Fruit fly (Drosophila melanogaster) whole organism, embryonic: ENCODE results near the gene wge.

Source experiments
- Asciz ChIP-seq: fragments of 200-800 bp; sonication (Bioruptor generic); optimal IDR thresholded peaks from 2 replicates; lab custom pipeline; 2017; ENCODE audit warnings: missing biosample characterization, mild to moderate bottlenecking, missing genetic modification characterization, missing genetic modification reagents
- Awh ChIP-seq: fragments of 200-800 bp; sonication (Bioruptor generic); IDR thresholded peaks from 2 replicates; pipeline ENCODE4, ENCODE4 v1.3.6; 2022; ENCODE audit warnings: missing biosample characterization, missing genetic modification characterization
- B-H2 ChIP-seq: fragments of 200-800 bp; sonication (Bioruptor generic); optimal IDR thresholded peaks from 2 replicates; lab custom pipeline; 2018; ENCODE audit warnings: missing biosample characterization, mild to moderate bottlenecking, missing genetic modification characterization
- CG10654 ChIP-seq: fragments of 200-800 bp; sonication (Bioruptor generic); optimal IDR thresholded peaks from 2 replicates; lab custom pipeline; 2016; ENCODE audit warnings: missing biosample characterization, missing genetic modification characterization
- CG11247 ChIP-seq: fragments of 200-800 bp; sonication (Bioruptor generic); IDR thresholded peaks from 2 replicates; pipeline ENCODE4 v1.3.6; 2022; ENCODE audit warnings: missing biosample characterization, missing genetic modification characterization
- CG12071 ChIP-seq: fragments of 200-800 bp; sonication (Bioruptor generic); optimal IDR thresholded peaks from 3 replicates; lab custom pipeline; 2018; ENCODE audit warnings: missing biosample characterization, mild to moderate bottlenecking, missing genetic modification characterization
- CG12769 ChIP-seq: fragments of 200-800 bp; sonication (Bioruptor generic); optimal IDR thresholded peaks from 2 replicates; lab custom pipeline; 2019; ENCODE audit warnings: missing biosample characterization, mild to moderate bottlenecking, missing genetic modification characterization, moderate library complexity
- CG13424 ChIP-seq: fragments of 200-800 bp; sonication (Bioruptor generic); optimal IDR thresholded peaks from 2 replicates; lab custom pipeline; 2019; ENCODE audit warnings: missing biosample characterization, mild to moderate bottlenecking, missing genetic modification characterization, moderate library complexity
- CG14667 ChIP-seq: fragments of 200-800 bp; sonication (Bioruptor generic); IDR thresholded peaks from 2 replicates; pipeline ENCODE4 v1.3.6; 2022; ENCODE audit warnings: missing biosample characterization, missing genetic modification characterization
- CG15073 ChIP-seq: fragments of 200-800 bp; sonication (Bioruptor generic); optimal IDR thresholded peaks from 2 replicates; lab custom pipeline; 2016; ENCODE audit warnings: missing biosample characterization, missing genetic modification characterization
- CG1529 ChIP-seq: fragments of 200-800 bp; sonication (Bioruptor generic); optimal IDR thresholded peaks from 3 replicates; lab custom pipeline; 2018; ENCODE audit warnings: missing biosample characterization, missing genetic modification characterization
- CG15514 ChIP-seq: fragments of 200-800 bp; sonication (Bioruptor generic); optimal IDR thresholded peaks from 3 replicates; lab custom pipeline; 2017; ENCODE audit warnings: missing biosample characterization, missing genetic modification characterization, mild to moderate bottlenecking, moderate library complexity, missing genetic modification reagents
- CG1647 ChIP-seq: fragments of 200-800 bp; sonication (Bioruptor generic); optimal IDR thresholded peaks from 3 replicates; lab custom pipeline; 2016; ENCODE audit warnings: missing biosample characterization, missing genetic modification characterization
- CG16863 ChIP-seq: fragments of 200-800 bp; sonication (Bioruptor generic); optimal IDR thresholded peaks from 3 replicates; lab custom pipeline; 2016; ENCODE audit warnings: missing biosample characterization, missing genetic modification characterization
- CG18764 ChIP-seq: fragments of 200-800 bp; sonication (Bioruptor generic); optimal IDR thresholded peaks from 3 replicates; lab custom pipeline; 2016; ENCODE audit warnings: missing biosample characterization, missing genetic modification characterization
- CG2199 ChIP-seq: fragments of 200-800 bp; sonication (Bioruptor generic); IDR thresholded peaks from 3 replicates; pipeline ENCODE4 v1.3.6; 2022; ENCODE audit warnings: missing biosample characterization, missing genetic modification characterization
- CG30431 ChIP-seq: fragments of 200-800 bp; sonication (Bioruptor generic); optimal IDR thresholded peaks from 2 replicates; lab custom pipeline; 2017; ENCODE audit warnings: missing biosample characterization, missing genetic modification characterization
- CG31441 ChIP-seq: fragments of 200-800 bp; sonication (Bioruptor generic); IDR thresholded peaks from 2 replicates; pipeline ENCODE4 v1.3.6; 2022; ENCODE audit warnings: missing biosample characterization, missing genetic modification characterization
- CG6254 ChIP-seq: fragments of 200-800 bp; sonication (Bioruptor generic); optimal IDR thresholded peaks from 3 replicates; lab custom pipeline; 2017; ENCODE audit warnings: mild to moderate bottlenecking, missing biosample characterization, missing genetic modification reagents, missing genetic modification characterization
- CG6791 ChIP-seq: fragments of 200-800 bp; sonication (Bioruptor generic); IDR thresholded peaks from 3 replicates; pipeline ENCODE4 v1.3.6; 2022; ENCODE audit warnings: missing biosample characterization, missing genetic modification characterization; ENCODE audit not compliant: partially characterized antibody
- CG8478 ChIP-seq: fragments of >200 bp; optimal IDR thresholded peaks from 2 replicates; lab custom pipeline; 2018
- D ChIP-seq, 2 experiments: fragments of 200-800 bp in 1 of 2; fragments of >200 bp in 1 of 2; sonication (Bioruptor generic) in 1 of 2; optimal IDR thresholded peaks; 2 replicates in 1 of 2; 3 replicates in 1 of 2; lab custom pipeline; 2017; ENCODE audit warnings: mild to moderate bottlenecking in 1 of 2, missing biosample characterization in 1 of 2, missing genetic modification characterization in 1 of 2, missing genetic modification reagents in 1 of 2
- Dad ChIP-seq: fragments of 200-800 bp; sonication (Bioruptor generic); optimal IDR thresholded peaks from 3 replicates; lab custom pipeline; 2016; ENCODE audit warnings: missing biosample characterization, missing genetic modification characterization
- Deaf1 ChIP-seq: fragments of 200-800 bp; optimal IDR thresholded peaks from 3 replicates; lab custom pipeline; 2019; ENCODE audit warnings: missing biosample characterization, mild to moderate bottlenecking, missing genetic modification characterization, moderate library complexity
- Dip3 ChIP-seq: fragments of 200-800 bp; sonication (Bioruptor generic); optimal IDR thresholded peaks from 3 replicates; lab custom pipeline; 2016; ENCODE audit warnings: missing biosample characterization, missing genetic modification characterization
- Fer1 ChIP-seq: fragments of 200-800 bp; sonication (Bioruptor generic); optimal IDR thresholded peaks from 2 replicates; lab custom pipeline; 2017; ENCODE audit warnings: missing biosample characterization, mild to moderate bottlenecking, missing genetic modification characterization
- MTF-1 ChIP-seq: fragments of 200-800 bp; sonication (Bioruptor generic); optimal IDR thresholded peaks from 2 replicates; lab custom pipeline; 2018; ENCODE audit warnings: missing biosample characterization, mild to moderate bottlenecking, missing genetic modification characterization, borderline replicate concordance
- Myb ChIP-seq: fragments of 200-800 bp; sonication (Bioruptor generic); optimal IDR thresholded peaks from 2 replicates; lab custom pipeline; 2016; ENCODE audit warnings: missing biosample characterization, missing genetic modification characterization
- Poxn ChIP-seq: fragments of 200-800 bp; sonication (Bioruptor generic); IDR thresholded peaks from 2 replicates; pipeline ENCODE4 v1.3.6; 2022; ENCODE audit warnings: missing biosample characterization, missing genetic modification characterization
- Rfx ChIP-seq: fragments of 200-800 bp; sonication (Bioruptor generic); IDR thresholded peaks from 2 replicates; pipeline ENCODE4 v1.3.6; 2022; ENCODE audit warnings: missing biosample characterization, missing genetic modification characterization
- Sox100B ChIP-seq: fragments of 200-800 bp; sonication (Bioruptor generic); optimal IDR thresholded peaks from 3 replicates; lab custom pipeline; 2018; ENCODE audit warnings: missing biosample characterization, mild to moderate bottlenecking, missing genetic modification characterization
- chinmo ChIP-seq: fragments of 200-800 bp; sonication (Bioruptor generic); IDR thresholded peaks from 4 replicates; pipeline ENCODE4 v1.3.6; 2022; ENCODE audit warnings: missing biosample characterization, missing genetic modification characterization; ENCODE audit not compliant: partially characterized antibody
- dmrt99B ChIP-seq: fragments of 200-800 bp; sonication (Bioruptor generic); optimal IDR thresholded peaks from 2 replicates; lab custom pipeline; 2018; ENCODE audit warnings: missing biosample characterization, mild to moderate bottlenecking, missing genetic modification characterization, moderate library complexity
- fd102C ChIP-seq: fragments of 200-800 bp; sonication (Bioruptor generic); optimal IDR thresholded peaks from 2 replicates; lab custom pipeline; 2018; ENCODE audit warnings: missing biosample characterization, mild to moderate bottlenecking, missing genetic modification characterization, moderate library complexity
- fd64A ChIP-seq: fragments of 200-800 bp; sonication (Bioruptor generic); optimal IDR thresholded peaks from 3 replicates; lab custom pipeline; 2018; ENCODE audit warnings: missing biosample characterization, mild to moderate bottlenecking, missing genetic modification characterization
- fu2 ChIP-seq: fragments of 200-800 bp; sonication (Bioruptor generic); optimal IDR thresholded peaks from 2 replicates; lab custom pipeline; 2016; ENCODE audit warnings: missing biosample characterization, missing genetic modification characterization
- hb ChIP-seq: fragments of 200-800 bp; sonication (Bioruptor generic); IDR thresholded peaks from 3 replicates; pipeline ENCODE4 v1.3.6; 2022; ENCODE audit warnings: missing biosample characterization, missing genetic modification characterization; ENCODE audit not compliant: partially characterized antibody
- kni ChIP-seq: fragments of 200-800 bp; sonication (Bioruptor generic); optimal IDR thresholded peaks from 3 replicates; lab custom pipeline; 2017; ENCODE audit warnings: mild to moderate bottlenecking, missing biosample characterization, missing genetic modification reagents, missing genetic modification characterization
- knrl ChIP-seq: fragments of 200-800 bp; sonication (Bioruptor generic); IDR thresholded peaks from 3 replicates; pipeline ENCODE4 v1.3.6; 2022; ENCODE audit warnings: missing biosample characterization, missing genetic modification characterization; ENCODE audit not compliant: partially characterized antibody
- mld ChIP-seq: fragments of 200-800 bp; sonication (Bioruptor generic); IDR thresholded peaks from 3 replicates; pipeline ENCODE4 v1.3.6; 2022; ENCODE audit warnings: missing biosample characterization, missing genetic modification characterization; ENCODE audit not compliant: partially characterized antibody
- pan ChIP-seq, 4 experiments: fragments of >200 bp in 3 of 4; fragments of 200-800 bp in 1 of 4; sonication (Bioruptor generic) in 1 of 4; optimal IDR thresholded peaks in 3 of 4; IDR thresholded peaks in 1 of 4; 2 replicates each; pipeline versions ENCODE4 v1.3.6 to Lab custom; 2017 to 2022; ENCODE audit warnings: missing biosample characterization in 2 of 4, missing genetic modification characterization in 2 of 4, mixed read lengths in 1 of 4
- pho ChIP-seq: fragments of 200-800 bp; sonication (Bioruptor generic); optimal IDR thresholded peaks from 2 replicates; lab custom pipeline; 2016; ENCODE audit warnings: missing biosample characterization, missing genetic modification characterization
- prd ChIP-seq, 3 experiments: fragments of >200 bp in 2 of 3; fragments of 200-800 bp in 1 of 3; sonication (Bioruptor generic) in 1 of 3; optimal IDR thresholded peaks in 2 of 3; IDR thresholded peaks in 1 of 3; 2 replicates in 2 of 3; 3 replicates in 1 of 3; pipeline versions ENCODE4 v1.3.6 to Lab custom; 2017 to 2022; ENCODE audit warnings: missing biosample characterization in 1 of 3, missing genetic modification characterization in 1 of 3
- psq ChIP-seq: fragments of 200-800 bp; sonication (Bioruptor generic); optimal IDR thresholded peaks from 2 replicates; lab custom pipeline; 2017; ENCODE audit warnings: missing biosample characterization, missing genetic modification characterization
- sug ChIP-seq: fragments of 200-800 bp; optimal IDR thresholded peaks from 2 replicates; lab custom pipeline; 2019; ENCODE audit warnings: missing biosample characterization, mild to moderate bottlenecking, missing genetic modification characterization, moderate library complexity
- toy ChIP-seq: fragments of 200-800 bp; sonication (Bioruptor generic); IDR thresholded peaks from 2 replicates; pipeline ENCODE4 v1.3.6; 2022; ENCODE audit warnings: missing biosample characterization, missing genetic modification characterization
- ttk ChIP-seq: fragments of 200-800 bp; sonication (Bioruptor generic); IDR thresholded peaks from 2 replicates; pipeline ENCODE4 v2.1.2; 2022; ENCODE audit warnings: missing biosample characterization, missing genetic modification characterization
- vnd ChIP-seq: fragments of 200-800 bp; sonication (Bioruptor generic); IDR thresholded peaks from 3 replicates; pipeline ENCODE4 v1.3.6; 2022; ENCODE audit warnings: missing biosample characterization, missing genetic modification characterization; ENCODE audit not compliant: partially characterized antibody

The wge gene

DNA sequence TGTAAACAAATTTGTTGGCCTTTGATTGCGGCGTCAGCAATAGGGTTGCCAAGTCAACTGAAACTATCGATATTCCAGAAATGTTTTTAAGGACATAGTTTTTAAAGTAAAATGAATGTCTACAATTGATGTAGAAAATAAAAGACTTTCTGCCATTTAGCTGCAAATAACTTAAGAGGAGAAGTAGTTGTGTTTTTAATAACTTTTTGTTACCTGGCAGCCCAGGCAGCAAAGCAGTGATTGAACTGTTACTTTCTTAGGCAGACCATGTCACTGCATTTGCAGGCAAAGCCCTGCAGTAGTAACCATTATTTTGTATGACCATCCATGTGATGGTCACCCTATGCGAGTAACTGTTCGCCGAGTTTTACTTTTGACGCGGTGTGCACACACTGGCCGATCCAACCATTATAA lies 29.6 kb upstream of the wge start, which contains the start of the genes rumi, CG7029 and Usp12-46 (continued):
- TF ChIP-seq D (optimal IDR thresholded peaks at IDR 0.05; lab: Kevin White, UChicago) (no peak), D (GFP tag; optimal IDR thresholded peaks at IDR 0.05; lab: Kevin White, UChicago) (peak; percentile 69), CG18764 (GFP tag; lab: Kevin White, UChicago) (peak; percentile 68), CG31441 (GFP tag; lab: Robert Waterston, UW) (peak; percentile 94), MTF-1 (GFP tag; lab: Kevin White, UChicago) (peak; percentile 46), CG11247 (GFP tag; lab: Robert Waterston, UW) (peak; percentile 69), CG10654 (GFP tag; lab: Kevin White, UChicago) (peak; percentile 87), CG1647 (GFP tag; lab: Kevin White, UChicago) (peak; percentile 90), fd102C (GFP tag; lab: Kevin White, UChicago) (peak; percentile 76), Myb (peak; percentile 80), CG6254 (GFP tag; lab: Kevin White, UChicago) (peak; percentile 72), CG30431 (GFP tag; lab: Kevin White, UChicago) (peak; percentile 72), CG2199 (GFP tag; lab: Robert Waterston, UW) (0 out of 3 replicates have a peak, but pooled peaks have one; percentile 33), knrl (GFP tag; lab: Robert Waterston, UW) (peak; percentile 78), kni (peak; percentile 25), toy (peak; percentile 63), fu2 (peak; percentile 90), dmrt99B (tag; lab: Kevin White, UChicago) (no peak), CG14667 (GFP tag; lab: Robert Waterston, UW) (peak; percentile 59; the same call in 1 of the 2 replicates), Dip3 (GFP tag; lab: Kevin White, UChicago) (peak; percentile 92), B-H2 (GFP tag; lab: Kevin White, UChicago) (peak; percentile 82), fd64A (GFP tag; lab: Kevin White, UChicago) (no peak), Dad (peak; percentile 82), CG15073 (peak; percentile 43), vnd (peak; percentile 66; the same call in 2 of the 3 replicates), Deaf1 (tag; lab: Kevin White, UChicago) (no peak), CG12071 (GFP tag; lab: Kevin White, UChicago) (peak; percentile 59), ttk (GFP tag; lab: Robert Waterston, UW) (peak; percentile 76), mld (peak; percentile 46; the same call in 1 of the 3 replicates), sug (tag; lab: Kevin White, UChicago) (peak; percentile 86), pho (peak; percentile 87), CG15514 (GFP tag; lab: Kevin White, UChicago) (peak; percentile 73), prd (optimal IDR thresholded peaks at IDR 0.05; lab: Kevin White, UChicago) (no peak), prd (GFP tag; IDR thresholded peaks at IDR 0.05; lab: Robert Waterston, UW) (peak; percentile 90), psq (GFP tag; lab: Kevin White, UChicago) (peak; percentile 64), CG13424 (tag; lab: Kevin White, UChicago) (peak; percentile 90), Fer1 (peak; percentile 75), Sox100B (GFP tag; lab: Kevin White, UChicago) (no peak), CG16863 (GFP tag; lab: Kevin White, UChicago) (peak; percentile 90), CG6791 (GFP tag; lab: Robert Waterston, UW) (peak; percentile 73; the same call in 2 of the 3 replicates), CG12769 (no peak), Asciz (GFP tag; lab: Kevin White, UChicago) (peak; percentile 44), hb (peak; percentile 64; the same call in 1 of the 3 replicates), chinmo (GFP tag; lab: Robert Waterston, UW) (peak; percentile 86; the same call in 3 of the 4 replicates), Awh (GFP tag; lab: Robert Waterston, UW) (peak; percentile 63), pan (optimal IDR thresholded peaks at IDR 0.05; lab: Kevin White, UChicago) (no peak), pan (GFP tag; optimal IDR thresholded peaks at IDR 0.05 in 1 of 2, IDR thresholded peaks at IDR 0.05 in 1 of 2) (peak in 1 of 2 experiments; percentile 88), Poxn (GFP tag; lab: Robert Waterston, UW) (peak; percentile 61; the same call in 1 of the 2 replicates), CG1529 (peak; percentile 58), CG8478 (lab: Kevin White, UChicago) (no peak), Rfx (peak; percentile 89)
